Worm (Caenorhabditis elegans) whole organism, L2 larva: ENCODE measurements around the gene nog-1.

Source experiments
- C34F6.9 ChIP-seq: fragments of 150-350 bp; optimal IDR thresholded peaks from 2 replicates; lab custom pipeline; 2014; ENCODE audit warnings: missing biosample characterization, missing genetic modification characterization
- F13H6.1 ChIP-seq: sonication (generic microtip); optimal IDR thresholded peaks from 2 replicates; lab custom pipeline; 2016; ENCODE audit warnings: missing genetic modification characterization, missing compliant biosample characterization
- ZK546.5 ChIP-seq: sonication (generic microtip); optimal IDR thresholded peaks from 2 replicates; lab custom pipeline; 2017; ENCODE audit warnings: missing biosample characterization, missing genetic modification characterization
- ceh-16 ChIP-seq: fragments of 150-350 bp; optimal IDR thresholded peaks from 2 replicates; lab custom pipeline; 2014; ENCODE audit warnings: missing biosample characterization, missing genetic modification characterization
- crh-2 ChIP-seq: sonication (generic microtip); optimal IDR thresholded peaks from 2 replicates; lab custom pipeline; 2017; ENCODE audit warnings: missing biosample characterization, missing genetic modification characterization
- dmd-4 ChIP-seq: sonication (generic microtip); optimal IDR thresholded peaks from 2 replicates; lab custom pipeline; 2017; ENCODE audit warnings: missing biosample characterization, missing genetic modification characterization
- egl-27 ChIP-seq: sonication (generic microtip); optimal IDR thresholded peaks from 3 replicates; lab custom pipeline; 2017; ENCODE audit warnings: missing biosample characterization, missing genetic modification reagents, missing genetic modification characterization
- fos-1 ChIP-seq: fragments of 150-350 bp; optimal IDR thresholded peaks from 2 replicates; lab custom pipeline; 2014; ENCODE audit warnings: missing biosample characterization, missing genetic modification characterization
- lsy-2 ChIP-seq, 2 experiments: fragments of 150-350 bp in 1 of 2; sonication (generic microtip) in 1 of 2; optimal IDR thresholded peaks; 2 replicates each; lab custom pipeline; 2014 to 2017; ENCODE audit warnings: missing biosample characterization in 2 of 2, missing genetic modification characterization in 2 of 2
- nhr-129 ChIP-seq: fragments of 150-350 bp; optimal IDR thresholded peaks from 2 replicates; lab custom pipeline; 2014; ENCODE audit warnings: missing biosample characterization, missing genetic modification characterization
- nhr-21 ChIP-seq: fragments of 150-350 bp; optimal IDR thresholded peaks from 2 replicates; lab custom pipeline; 2014; ENCODE audit warnings: missing biosample characterization, missing genetic modification characterization
- nhr-25 ChIP-seq: fragments of 150-350 bp; sonication (generic microtip); optimal IDR thresholded peaks from 3 replicates; lab custom pipeline; 2014; ENCODE audit warnings: missing biosample characterization, missing genetic modification characterization
- nhr-6 ChIP-seq: fragments of 150-350 bp; optimal IDR thresholded peaks from 2 replicates; lab custom pipeline; 2014; ENCODE audit warnings: missing biosample characterization, missing genetic modification characterization
- nhr-77 ChIP-seq: fragments of 150-350 bp; optimal IDR thresholded peaks from 2 replicates; lab custom pipeline; 2014; ENCODE audit warnings: missing biosample characterization, missing genetic modification characterization
- sem-4 ChIP-seq: fragments of 150-350 bp; optimal IDR thresholded peaks from 2 replicates; lab custom pipeline; 2014; ENCODE audit warnings: missing biosample characterization, missing genetic modification reagents, missing genetic modification characterization
- skn-1 ChIP-seq: sonication (generic microtip); optimal IDR thresholded peaks from 2 replicates; lab custom pipeline; 2017; ENCODE audit warnings: missing biosample characterization, missing genetic modification characterization
- sma-9 ChIP-seq, 2 experiments: fragments of 150-350 bp in 1 of 2; sonication (generic microtip) in 1 of 2; optimal IDR thresholded peaks; 2 replicates each; lab custom pipeline; 2014 to 2016; ENCODE audit warnings: missing genetic modification characterization in 2 of 2, mild to moderate bottlenecking in 1 of 2, missing biosample characterization in 1 of 2, missing compliant biosample characterization in 1 of 2, missing genetic modification reagents in 1 of 2, moderate library complexity in 1 of 2
- unc-62 ChIP-seq: fragments of 150-350 bp; optimal IDR thresholded peaks from 2 replicates; lab custom pipeline; 2014; ENCODE audit warnings: missing biosample characterization, missing genetic modification reagents, missing genetic modification characterization
- zag-1 ChIP-seq: fragments of 150-350 bp; optimal IDR thresholded peaks from 2 replicates; lab custom pipeline; 2014; ENCODE audit warnings: missing biosample characterization, missing genetic modification characterization
- ztf-1 ChIP-seq: fragments of 200-800 bp; sonication (Bioruptor generic); conservative IDR thresholded peaks from 2 replicates; pipeline ENCODE4 v1.3.6; 2022; ENCODE audit warnings: missing genetic modification characterization, missing compliant biosample characterization

nog-1 gene

ce11 chrIV:443622-444021 is 49.9 kb downstream of the nog-1 start, which contains the start of gene mrpl-55 (continued):
- TF ChIP-seq F13H6.1 (peak; percentile 73), fos-1 (tag; lab: Kevin White, UChicago) (peak; percentile 81), nhr-21 (tag; lab: Kevin White, UChicago) (peak; percentile 88), C34F6.9 (tag; lab: Kevin White, UChicago) (peak; percentile 93), nhr-6 (tag; lab: Kevin White, UChicago) (peak; percentile 71), sem-4 (tag; lab: Kevin White, UChicago) (peak; percentile 75), crh-2 (tag; lab: Kevin White, UChicago) (peak; percentile 95), ZK546.5 (tag; lab: Kevin White, UChicago) (peak; percentile 27), nhr-77 (tag; lab: Kevin White, UChicago) (peak; percentile 56), dmd-4 (tag; lab: Kevin White, UChicago) (no peak), nhr-129 (peak; percentile 77), egl-27 (peak; percentile 51), ceh-16 (tag; lab: Kevin White, UChicago) (peak; percentile 74), sma-9 (GFP tag; optimal IDR thresholded peaks at IDR 0.05; lab: Kevin White, UChicago) (peak; percentile 76), sma-9 (tag; optimal IDR thresholded peaks at IDR 0.05; lab: Kevin White, UChicago) (no peak)

ce11 chrIV:445377-445776 is 51.7 kb downstream of the nog-1 start, which contains the start of gene dpm-1:
TSS of gene dpm-1 (plus strand) at chrIV:445677.
- no peak for TF ChIP-seq nhr-129
- no peak for TF ChIP-seq unc-62 (GFP tag; lab: Kevin White, UChicago)
- no peak for TF ChIP-seq zag-1 (tag; lab: Kevin White, UChicago)
- no peak for TF ChIP-seq lsy-2 (tag; optimal IDR thresholded peaks at IDR 0.05; lab: Kevin White, UChicago)
- TF ChIP-seq nhr-25: no peak
- TF ChIP-seq skn-1 (tag; lab: Kevin White, UChicago): no peak
- TF ChIP-seq ztf-1 (GFP tag; lab: Robert Waterston, UW): no peak
- no peak for TF ChIP-seq ceh-16 (tag; lab: Kevin White, UChicago)
